Fruit fly (Drosophila melanogaster): ENCODE data around the gene CG18249.

- TF ChIP-seq achi (GFP tag; optimal IDR thresholded peaks at IDR 0.05) (no peak), CG11762 (GFP tag; optimal IDR thresholded peaks at IDR 0.05; ENCODE audit: insufficient read depth) (no peak), CG3919 (GFP tag; optimal IDR thresholded peaks at IDR 0.05) (no peak), esn (GFP tag; optimal IDR thresholded peaks at IDR 0.05) (no peak), CG34406 (GFP tag; optimal IDR thresholded peaks at IDR 0.05) (no peak)
Observed at dm6 chr3R:8193120-8193519, 26.8 kb upstream of the CG18249 start.

Measured in whole organism, prepupa.